Fruit fly (Drosophila melanogaster) whole organism, embryonic: ENCODE data around the gene Ctl1.

Source experiments
- Asciz ChIP-seq: fragments of 200-800 bp; sonication (Bioruptor generic); optimal IDR thresholded peaks from 2 replicates; lab custom pipeline; 2017; ENCODE audit warnings: missing biosample characterization, mild to moderate bottlenecking, missing genetic modification characterization, missing genetic modification reagents
- Atf6 ChIP-seq: fragments of 200-800 bp; sonication (Bioruptor generic); IDR thresholded peaks from 2 replicates; pipeline ENCODE4 v1.3.6; 2022; ENCODE audit warnings: missing biosample characterization, missing genetic modification characterization
- B-H2 ChIP-seq: fragments of 200-800 bp; sonication (Bioruptor generic); optimal IDR thresholded peaks from 2 replicates; lab custom pipeline; 2018; ENCODE audit warnings: missing biosample characterization, mild to moderate bottlenecking, missing genetic modification characterization
- CG10267 ChIP-seq: fragments of 200-800 bp; sonication (Bioruptor generic); optimal IDR thresholded peaks from 2 replicates; lab custom pipeline; 2018; ENCODE audit warnings: missing biosample characterization, mild to moderate bottlenecking, missing genetic modification characterization, moderate library complexity
- CG10654 ChIP-seq: fragments of 200-800 bp; sonication (Bioruptor generic); optimal IDR thresholded peaks from 2 replicates; lab custom pipeline; 2016; ENCODE audit warnings: missing biosample characterization, missing genetic modification characterization
- CG10979 ChIP-seq: fragments of 200-800 bp; sonication (Bioruptor generic); optimal IDR thresholded peaks from 2 replicates; lab custom pipeline; 2018; ENCODE audit warnings: missing biosample characterization, mild to moderate bottlenecking, missing genetic modification characterization, moderate library complexity
- CG11085 ChIP-seq: fragments of 200-800 bp; sonication (Bioruptor generic); IDR thresholded peaks from 2 replicates; pipeline ENCODE4 v1.3.6; 2022; ENCODE audit warnings: missing biosample characterization, missing genetic modification characterization
- CG12299 ChIP-seq: fragments of 200-800 bp; sonication (Bioruptor generic); optimal IDR thresholded peaks from 2 replicates; lab custom pipeline; 2018; ENCODE audit warnings: missing biosample characterization, mild to moderate bottlenecking, missing genetic modification characterization
- CG12391 ChIP-seq: fragments of 200-800 bp; sonication (Bioruptor generic); optimal IDR thresholded peaks from 3 replicates; lab custom pipeline; 2018; ENCODE audit warnings: missing biosample characterization, mild to moderate bottlenecking, missing genetic modification characterization, moderate library complexity
- CG14710 ChIP-seq: fragments of 200-800 bp; sonication (Bioruptor generic); optimal IDR thresholded peaks from 3 replicates; lab custom pipeline; 2019; ENCODE audit warnings: missing biosample characterization, mild to moderate bottlenecking, missing genetic modification characterization, moderate library complexity
- CG14860 ChIP-seq: fragments of 200-800 bp; sonication (Bioruptor generic); IDR thresholded peaks from 3 replicates; pipeline ENCODE4 v1.3.6; 2022; ENCODE audit warnings: missing biosample characterization, missing genetic modification characterization; ENCODE audit not compliant: partially characterized antibody
- CG1602 ChIP-seq: fragments of 200-800 bp; sonication (Bioruptor generic); optimal IDR thresholded peaks from 3 replicates; lab custom pipeline; 2016; ENCODE audit warnings: missing biosample characterization, missing genetic modification characterization
- CG17912 ChIP-seq: fragments of 200-800 bp; sonication (Bioruptor generic); optimal IDR thresholded peaks from 2 replicates; lab custom pipeline; 2018; ENCODE audit warnings: missing biosample characterization, mild to moderate bottlenecking, missing genetic modification characterization
- CG18262 ChIP-seq: fragments of 200-800 bp; optimal IDR thresholded peaks from 3 replicates; lab custom pipeline; 2019; ENCODE audit warnings: missing biosample characterization, mild to moderate bottlenecking, missing genetic modification characterization, moderate library complexity
- CG2120 ChIP-seq: fragments of 200-800 bp; sonication (Bioruptor generic); optimal IDR thresholded peaks from 3 replicates; lab custom pipeline; 2016; ENCODE audit warnings: missing biosample characterization, missing genetic modification characterization
- CG2202 ChIP-seq: fragments of 200-800 bp; sonication (Bioruptor generic); optimal IDR thresholded peaks from 2 replicates; lab custom pipeline; 2018; ENCODE audit warnings: missing biosample characterization, mild to moderate bottlenecking, missing genetic modification characterization
- CG2712 ChIP-seq: fragments of 200-800 bp; optimal IDR thresholded peaks from 3 replicates; lab custom pipeline; 2019; ENCODE audit warnings: missing biosample characterization, mild to moderate bottlenecking, missing genetic modification characterization, moderate library complexity
- CG3847 ChIP-seq: fragments of 200-800 bp; sonication (Bioruptor generic); IDR thresholded peaks from 2 replicates; pipeline ENCODE4 v1.3.6; 2022; ENCODE audit warnings: missing biosample characterization, missing genetic modification characterization
- CG4617 ChIP-seq: fragments of 200-800 bp; sonication (Bioruptor generic); optimal IDR thresholded peaks from 3 replicates; lab custom pipeline; 2016; ENCODE audit warnings: missing biosample characterization, missing genetic modification characterization, borderline replicate concordance
- CG6791 ChIP-seq: fragments of 200-800 bp; sonication (Bioruptor generic); IDR thresholded peaks from 3 replicates; pipeline ENCODE4 v1.3.6; 2022; ENCODE audit warnings: missing biosample characterization, missing genetic modification characterization; ENCODE audit not compliant: partially characterized antibody
- CG8944 ChIP-seq: fragments of 200-800 bp; sonication (Bioruptor generic); optimal IDR thresholded peaks from 3 replicates; lab custom pipeline; 2016; ENCODE audit warnings: missing biosample characterization, missing genetic modification characterization
- CG9797 ChIP-seq: fragments of 200-800 bp; sonication (Bioruptor generic); optimal IDR thresholded peaks from 3 replicates; lab custom pipeline; 2018; ENCODE audit warnings: missing biosample characterization, mild to moderate bottlenecking, missing genetic modification characterization
- Camta ChIP-seq: fragments of 200-800 bp; sonication (Bioruptor generic); optimal IDR thresholded peaks from 2 replicates; lab custom pipeline; 2016; ENCODE audit warnings: missing biosample characterization, missing genetic modification characterization
- Fer3 ChIP-seq: fragments of 200-800 bp; sonication (Bioruptor generic); optimal IDR thresholded peaks from 2 replicates; lab custom pipeline; 2018; ENCODE audit warnings: missing biosample characterization, mild to moderate bottlenecking, missing genetic modification characterization, moderate library complexity
- HHEX ChIP-seq: fragments of 200-800 bp; sonication (Bioruptor generic); optimal IDR thresholded peaks from 3 replicates; lab custom pipeline; 2017; ENCODE audit warnings: missing biosample characterization, mild to moderate bottlenecking, missing genetic modification characterization, missing genetic modification reagents
- HLH3B ChIP-seq: fragments of 200-800 bp; sonication (Bioruptor generic); IDR thresholded peaks from 2 replicates; pipeline ENCODE4 v1.3.6; 2022; ENCODE audit warnings: missing biosample characterization, missing genetic modification characterization
- HmgZ ChIP-seq: fragments of 200-800 bp; sonication (Bioruptor generic); optimal IDR thresholded peaks from 2 replicates; lab custom pipeline; 2018; ENCODE audit warnings: missing biosample characterization, mild to moderate bottlenecking, missing genetic modification characterization
- Meics ChIP-seq: fragments of 200-800 bp; sonication (Bioruptor generic); optimal IDR thresholded peaks from 2 replicates; lab custom pipeline; 2017; ENCODE audit warnings: missing biosample characterization, mild to moderate bottlenecking, missing genetic modification characterization
- Oli ChIP-seq: fragments of 200-800 bp; sonication (Bioruptor generic); optimal IDR thresholded peaks from 2 replicates; lab custom pipeline; 2018; ENCODE audit warnings: missing biosample characterization, mild to moderate bottlenecking, missing genetic modification characterization, moderate library complexity
- Opbp ChIP-seq: fragments of 200-800 bp; sonication (Bioruptor generic); IDR thresholded peaks from 3 replicates; pipeline ENCODE4 v1.3.6; 2022; ENCODE audit warnings: missing biosample characterization, missing genetic modification characterization; ENCODE audit not compliant: partially characterized antibody
- PHDP ChIP-seq: fragments of 200-800 bp; sonication (Bioruptor generic); optimal IDR thresholded peaks from 3 replicates; lab custom pipeline; 2018; ENCODE audit warnings: missing biosample characterization, mild to moderate bottlenecking, missing genetic modification characterization, moderate library complexity
- Sox100B ChIP-seq: fragments of 200-800 bp; sonication (Bioruptor generic); optimal IDR thresholded peaks from 3 replicates; lab custom pipeline; 2018; ENCODE audit warnings: missing biosample characterization, mild to moderate bottlenecking, missing genetic modification characterization
- Sry-β ChIP-seq: fragments of 200-800 bp; sonication (Bioruptor generic); optimal IDR thresholded peaks from 2 replicates; lab custom pipeline; 2018; ENCODE audit warnings: missing biosample characterization, mild to moderate bottlenecking, missing genetic modification characterization, moderate library complexity
- amos ChIP-seq: fragments of 200-800 bp; sonication (Bioruptor generic); IDR thresholded peaks from 2 replicates; pipeline ENCODE4 v1.3.6; 2022; ENCODE audit warnings: missing biosample characterization, missing genetic modification characterization; ENCODE audit not compliant: partially characterized antibody
- ci ChIP-seq: fragments of 200-800 bp; sonication (Bioruptor generic); IDR thresholded peaks from 3 replicates; pipeline ENCODE4 v1.3.6; 2022; ENCODE audit warnings: missing biosample characterization, missing genetic modification characterization
- fd3F ChIP-seq: fragments of 200-800 bp; sonication (Bioruptor generic); optimal IDR thresholded peaks from 2 replicates; lab custom pipeline; 2018; ENCODE audit warnings: missing biosample characterization, mild to moderate bottlenecking, missing genetic modification characterization, moderate library complexity
- grau ChIP-seq: fragments of 200-800 bp; optimal IDR thresholded peaks from 3 replicates; lab custom pipeline; 2019; ENCODE audit warnings: missing biosample characterization, mild to moderate bottlenecking, missing genetic modification characterization, moderate library complexity
- lilli ChIP-seq: fragments of 200-800 bp; sonication (Bioruptor generic); optimal IDR thresholded peaks from 3 replicates; lab custom pipeline; 2016; ENCODE audit warnings: missing biosample characterization, missing genetic modification characterization
- luna ChIP-seq: fragments of 200-800 bp; sonication (Bioruptor generic); optimal IDR thresholded peaks from 2 replicates; lab custom pipeline; 2016; ENCODE audit warnings: missing biosample characterization, missing genetic modification characterization
- phol ChIP-seq: fragments of 200-800 bp; sonication (Bioruptor generic); optimal IDR thresholded peaks from 3 replicates; lab custom pipeline; 2018; ENCODE audit warnings: missing biosample characterization, mild to moderate bottlenecking, missing genetic modification characterization, moderate library complexity
- row ChIP-seq: fragments of 200-800 bp; sonication (Bioruptor generic); IDR thresholded peaks from 3 replicates; pipeline ENCODE4 v1.3.6; 2022; ENCODE audit warnings: missing biosample characterization, missing genetic modification characterization
- sens ChIP-seq: fragments of 200-800 bp; sonication (Bioruptor generic); peaks from one replicate; lab custom pipeline; 2016; ENCODE audit warnings: missing biosample characterization, missing genetic modification characterization
- sima ChIP-seq: fragments of 200-800 bp; sonication (Bioruptor generic); optimal IDR thresholded peaks from 2 replicates; lab custom pipeline; 2016; ENCODE audit warnings: missing biosample characterization, missing genetic modification characterization
- sisA ChIP-seq: fragments of 200-800 bp; sonication (Bioruptor generic); IDR thresholded peaks from 2 replicates; pipeline ENCODE4 v1.3.6; 2022; ENCODE audit warnings: missing biosample characterization, missing genetic modification characterization
- tll ChIP-seq, 2 experiments: fragments of 200-800 bp in 1 of 2; fragments of >200 bp in 1 of 2; sonication (Bioruptor generic) in 1 of 2; optimal IDR thresholded peaks; 2 replicates each; lab custom pipeline; 2017 to 2019; ENCODE audit warnings: missing biosample characterization in 2 of 2, missing genetic modification characterization in 2 of 2, mild to moderate bottlenecking in 1 of 2, moderate library complexity in 1 of 2
- trem ChIP-seq: fragments of 200-800 bp; optimal IDR thresholded peaks from 3 replicates; lab custom pipeline; 2019; ENCODE audit warnings: missing biosample characterization, mild to moderate bottlenecking, missing genetic modification characterization, moderate library complexity
- unc-4 ChIP-seq: fragments of 200-800 bp; sonication (Bioruptor generic); IDR thresholded peaks from 2 replicates; pipeline ENCODE4 v1.3.6; 2022; ENCODE audit warnings: missing biosample characterization, missing genetic modification characterization; ENCODE audit not compliant: partially characterized antibody

Ctl1 gene

dm6 chr3L:4283428-4284089, 5.8 kb downstream of the Ctl1 start, which contains the start of the genes srw and CG1316 (continued):
- TF ChIP-seq phol (tag; lab: Kevin White, UChicago) (peak; percentile 15), Camta (GFP tag; lab: Kevin White, UChicago) (no peak), tll (GFP tag; optimal IDR thresholded peaks at IDR 0.05; lab: Kevin White, UChicago) (no peak), CG6791 (GFP tag; lab: Robert Waterston, UW) (peak; percentile 8; the same call in 1 of the 3 replicates), CG9797 (peak; percentile 3), row (GFP tag; lab: Robert Waterston, UW) (peak; percentile 55; the same call in 1 of the 3 replicates), HHEX (GFP tag; lab: Kevin White, UChicago) (no peak), fd3F (no peak), CG3847 (GFP tag; lab: Robert Waterston, UW) (no peak), Atf6 (0 out of 2 replicates have a peak, but pooled peaks have one; percentile 40), CG14710 (tag; lab: Kevin White, UChicago) (peak; percentile 20), Fer3 (no peak), Sox100B (GFP tag; lab: Kevin White, UChicago) (no peak), unc-4 (GFP tag; lab: Robert Waterston, UW) (0 out of 2 replicates have a peak, but pooled peaks have one; percentile 39), lilli (peak; percentile 12), CG17912 (no peak), CG10267 (tag; lab: Kevin White, UChicago) (peak; percentile 37), sens (GFP tag; lab: Kevin White, UChicago) (peak; percentile 26), amos (GFP tag; lab: Robert Waterston, UW) (peak; percentile 50; the same call in 1 of the 2 replicates), CG12299 (tag; lab: Kevin White, UChicago) (no peak), Asciz (GFP tag; lab: Kevin White, UChicago) (no peak), Opbp (GFP tag; lab: Robert Waterston, UW) (peak; percentile 35; the same call in 1 of the 3 replicates)

dm6 chr3L:4286784-4287183, 9.0 kb downstream of the Ctl1 start, which contains the start of gene TfIIEbeta:
Gene TfIIEbeta (plus strand): TSS chr3L:4287038.
- TF ChIP-seq grau (tag; lab: Kevin White, UChicago) (peak; percentile 32), CG11085 (GFP tag; lab: Robert Waterston, UW) (no peak), luna (GFP tag; lab: Kevin White, UChicago) (no peak), CG14860 (no peak), CG2712 (tag; lab: Kevin White, UChicago) (peak; percentile 32), ci (GFP tag; lab: Robert Waterston, UW) (peak; percentile 44; the same call in 2 of the 3 replicates), phol (tag; lab: Kevin White, UChicago) (peak; percentile 39), CG10979 (tag; lab: Kevin White, UChicago) (peak; percentile 44), PHDP (peak; percentile 36), CG18262 (peak; percentile 31), HLH3B (GFP tag; lab: Robert Waterston, UW) (0 out of 2 replicates have a peak, but pooled peaks have one; percentile 24), CG2120 (peak; percentile 38), B-H2 (GFP tag; lab: Kevin White, UChicago) (peak; percentile 26), sisA (peak; percentile 14; the same call in 1 of the 2 replicates), lilli (peak; percentile 13), CG4617 (GFP tag; lab: Kevin White, UChicago) (peak; percentile 6), CG1602 (GFP tag; lab: Kevin White, UChicago) (peak; percentile 9), Sry-β (GFP tag; lab: Kevin White, UChicago) (peak; percentile 25), CG12391 (tag; lab: Kevin White, UChicago) (peak; percentile 60), Oli (tag; lab: Kevin White, UChicago) (peak; percentile 25), CG10654 (GFP tag; lab: Kevin White, UChicago) (peak; percentile 5), CG8944 (GFP tag; lab: Kevin White, UChicago) (no peak), Meics (peak; percentile 53), HmgZ (tag; lab: Kevin White, UChicago) (peak; percentile 27), sima (GFP tag; lab: Kevin White, UChicago) (no peak), Sox100B (GFP tag; lab: Kevin White, UChicago) (peak; percentile 58), CG2202 (no peak), trem (tag; lab: Kevin White, UChicago) (peak; percentile 33)
